Worm (Caenorhabditis elegans): ENCODE data around the gene Y43F8B.18.

Y43F8B.18 gene

ce11 chrV:19522551-19523137 is 36.9 kb downstream of the Y43F8B.18 start (continued):
- TF ChIP-seq dve-1 (tag; optimal IDR thresholded peaks at IDR 0.05; ENCODE audit: insufficient read depth) (peak; percentile 93), hmg-1.1 (GFP tag; IDR thresholded peaks at IDR 0.05) (peak; percentile 92), D1046.2 (GFP tag; IDR thresholded peaks at IDR 0.05) (no peak), ztf-7 (tag; optimal IDR thresholded peaks at IDR 0.05) (peak; percentile 21), snpc-1.2 (GFP tag; IDR thresholded peaks at IDR 0.05) (peak; percentile 35), lim-7 (GFP tag; IDR thresholded peaks at IDR 0.05) (no peak), vab-7 (GFP tag; IDR thresholded peaks at IDR 0.05) (peak; percentile 44; the same call in 1 of the 2 replicates), php-3 (GFP tag; IDR thresholded peaks at IDR 0.05) (peak; percentile 79), hlh-11 (tag; optimal IDR thresholded peaks at IDR 0.05) (peak; percentile 96), F44E2.7 (GFP tag; IDR thresholded peaks at IDR 0.05) (no peak), duxl-1 (tag; optimal IDR thresholded peaks at IDR 0.05; ENCODE audit: poor library complexity) (peak; percentile 69), rbr-2 (tag; optimal IDR thresholded peaks at IDR 0.05) (peak; percentile 87), mdl-1 (tag; optimal IDR thresholded peaks at IDR 0.05) (peak; percentile 91 to 95), nhr-10 (tag; optimal IDR thresholded peaks at IDR 0.05) (peak; percentile 80), nhr-77 (tag; optimal IDR thresholded peaks at IDR 0.05) (peak; percentile 51), ceh-20 (GFP tag; IDR thresholded peaks at IDR 0.05) (peak; percentile 98), daf-12 (tag; optimal IDR thresholded peaks at IDR 0.05) (no peak), nhr-48 (tag; optimal IDR thresholded peaks at IDR 0.05) (peak; percentile 96), F10B5.3 (tag; optimal IDR thresholded peaks at IDR 0.05) (no peak), lin-1 (GFP tag; IDR thresholded peaks at IDR 0.05) (peak; percentile 93), fkh-10 (GFP tag; optimal IDR thresholded peaks at IDR 0.05) (peak; percentile 40), nhr-28 (tag; optimal IDR thresholded peaks at IDR 0.05) (peak; percentile 77), pha-4 (GFP tag; IDR thresholded peaks at IDR 0.05) (peak; percentile 23; the same call in 1 of the 2 replicates), pha-4 (tag; optimal IDR thresholded peaks at IDR 0.05) (no peak), spr-1 (tag; optimal IDR thresholded peaks at IDR 0.05) (peak; percentile 55), mxl-2 (GFP tag; conservative IDR thresholded peaks at IDR 0.05) (peak; percentile 67), F26F4.8 (GFP tag; conservative IDR thresholded peaks at IDR 0.05) (no peak), mxl-3 (GFP tag; optimal IDR thresholded peaks at IDR 0.05) (peak; percentile 84), lin-15B (tag; optimal IDR thresholded peaks at IDR 0.05) (no peak), unc-62 (GFP tag; optimal IDR thresholded peaks at IDR 0.05 in 1 of 2) (peak in 1 of 2 experiments; percentile 94), unc-62 (tag; optimal IDR thresholded peaks at IDR 0.05) (no peak), lin-29 (GFP tag; IDR thresholded peaks at IDR 0.05) (0 out of 2 replicates have a peak, but pooled peaks have one; percentile 58), nhr-111 (GFP tag; optimal IDR thresholded peaks at IDR 0.05) (no peak), ceh-28 (tag; optimal IDR thresholded peaks at IDR 0.05) (no peak), dmd-6 (GFP tag; IDR thresholded peaks at IDR 0.05) (peak; percentile 95), lin-13 (GFP tag; optimal IDR thresholded peaks at IDR 0.05) (peak; percentile 65), lin-39 (tag; optimal IDR thresholded peaks at IDR 0.05) (no peak), mes-2 (tag; optimal IDR thresholded peaks at IDR 0.05; ENCODE audit: poor library complexity, severe bottlenecking) (peak; percentile 75), mep-1 (tag; optimal IDR thresholded peaks at IDR 0.05) (peak; percentile 94), ama-1 (optimal IDR thresholded peaks at IDR 0.05) (peak; percentile 84), ztf-11 (tag; optimal IDR thresholded peaks at IDR 0.05) (no peak), ZK337.2 (GFP tag; IDR thresholded peaks at IDR 0.05) (no peak), tag-97 (GFP tag; IDR thresholded peaks at IDR 0.05) (no peak), daf-19 (GFP tag; conservative IDR thresholded peaks at IDR 0.05) (peak; percentile 60), ceh-62 (tag; optimal IDR thresholded peaks at IDR 0.05) (no peak), Y48G9A.11 (GFP tag; IDR thresholded peaks at IDR 0.05) (peak; percentile 9; the same call in 1 of the 2 replicates), set-16 (GFP tag; IDR thresholded peaks at IDR 0.05) (peak; percentile 86), Y5F2A.4 (GFP tag; optimal IDR thresholded peaks at IDR 0.05) (no peak), jun-1 (tag; optimal IDR thresholded peaks at IDR 0.05) (peak; percentile 70), unc-130 (GFP tag; optimal IDR thresholded peaks at IDR 0.05) (no peak), lir-3 (tag; optimal IDR thresholded peaks at IDR 0.05) (no peak)

Data from whole organism, L4 larva.